Worm (Caenorhabditis elegans): ENCODE data around the gene CC8.3.

CC8.3 gene

DNA sequence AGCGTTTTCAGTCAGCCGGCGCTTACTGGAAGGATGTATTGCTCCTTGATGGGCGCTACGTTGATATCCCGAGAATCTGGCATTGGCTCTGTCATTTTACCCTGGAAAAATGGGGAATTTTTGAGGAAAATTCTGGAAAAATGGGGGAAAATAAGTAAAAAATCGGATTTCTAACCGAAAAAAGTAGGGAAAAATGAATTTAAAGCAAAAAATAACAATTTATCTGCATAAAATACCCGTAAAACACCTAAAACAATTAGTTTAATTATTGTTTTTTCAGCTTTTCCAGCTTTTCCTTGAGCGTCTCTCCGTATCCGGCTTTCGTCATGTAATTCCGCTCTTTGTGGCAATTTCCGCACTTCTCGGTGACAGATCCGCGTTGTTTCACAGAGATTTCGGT is 43.6 kb downstream of the CC8.3 start, which contains the start of gene Y37E11B.5:
TSS of gene Y37E11B.5 (minus strand) at position 101 of the 400 bp plus-strand sequence.
- TF ChIP-seq lsy-2 (tag; optimal IDR thresholded peaks at IDR 0.05) = no peak
- no peak for TF ChIP-seq mab-5 (tag; optimal IDR thresholded peaks at IDR 0.05)
- no peak for TF ChIP-seq lin-13 (tag; optimal IDR thresholded peaks at IDR 0.05)
- no peak for TF ChIP-seq nhr-2 (tag; optimal IDR thresholded peaks at IDR 0.05)
- TF ChIP-seq zip-8 (tag; optimal IDR thresholded peaks at IDR 0.05) = no peak
- TF ChIP-seq hlh-1 (tag; optimal IDR thresholded peaks at IDR 0.05) = no peak
- TF ChIP-seq ceh-83 (GFP tag; optimal IDR thresholded peaks at IDR 0.05) = no peak
- TF ChIP-seq mep-1 (tag; optimal IDR thresholded peaks at IDR 0.05) = no peak
- no peak for TF ChIP-seq blmp-1 (tag; optimal IDR thresholded peaks at IDR 0.05)
- no peak for TF ChIP-seq bed-3 (GFP tag; optimal IDR thresholded peaks at IDR 0.05)
- TF ChIP-seq unc-120 (tag; optimal IDR thresholded peaks at IDR 0.05; ENCODE audit: poor library complexity, severe bottlenecking) = no peak
- TF ChIP-seq ham-2 (GFP tag; optimal IDR thresholded peaks at IDR 0.05) = no peak
- no peak for TF ChIP-seq lin-32 (GFP tag; optimal IDR thresholded peaks at IDR 0.05)
- no peak for TF ChIP-seq nhr-12 (tag; optimal IDR thresholded peaks at IDR 0.05)
- no peak for TF ChIP-seq nhr-28 (tag; optimal IDR thresholded peaks at IDR 0.05)
- no peak for TF ChIP-seq elt-1 (tag; optimal IDR thresholded peaks at IDR 0.05; ENCODE audit: borderline replicate concordance, insufficient read depth)

ce11 chrIV:3597356-3597755 is 44.7 kb downstream of the CC8.3 start:
- TF ChIP-seq lin-32 (GFP tag; optimal IDR thresholded peaks at IDR 0.05) (no peak), unc-39 (tag; optimal IDR thresholded peaks at IDR 0.05) (no peak), ham-2 (GFP tag; optimal IDR thresholded peaks at IDR 0.05) (no peak), zip-8 (tag; optimal IDR thresholded peaks at IDR 0.05) (no peak), bed-3 (GFP tag; optimal IDR thresholded peaks at IDR 0.05) (no peak), ceh-43 (GFP tag; optimal IDR thresholded peaks at IDR 0.05) (no peak), lsy-2 (tag; optimal IDR thresholded peaks at IDR 0.05) (no peak), elt-3 (tag; optimal IDR thresholded peaks at IDR 0.05) (no peak), nhr-76 (tag; optimal IDR thresholded peaks at IDR 0.05) (no peak), elt-1 (tag; optimal IDR thresholded peaks at IDR 0.05; ENCODE audit: borderline replicate concordance, insufficient read depth) (no peak), cnd-1 (tag; optimal IDR thresholded peaks at IDR 0.05) (no peak), hlh-1 (tag; optimal IDR thresholded peaks at IDR 0.05) (no peak), mab-5 (tag; optimal IDR thresholded peaks at IDR 0.05) (no peak), lin-13 (tag; optimal IDR thresholded peaks at IDR 0.05) (no peak)

- TF ChIP-seq tbx-8 (GFP tag; optimal IDR thresholded peaks at IDR 0.05) (no peak), lin-13 (tag; optimal IDR thresholded peaks at IDR 0.05) (no peak), nhr-76 (tag; optimal IDR thresholded peaks at IDR 0.05) (no peak), unc-62 (GFP tag; optimal IDR thresholded peaks at IDR 0.05) (no peak), pha-4 (tag; optimal IDR thresholded peaks at IDR 0.05) (no peak), lin-32 (GFP tag; optimal IDR thresholded peaks at IDR 0.05) (no peak), ces-1 (GFP tag; optimal IDR thresholded peaks at IDR 0.05) (no peak), nhr-2 (tag; optimal IDR thresholded peaks at IDR 0.05) (no peak), nhr-12 (tag; optimal IDR thresholded peaks at IDR 0.05) (no peak), ztf-11 (tag; optimal IDR thresholded peaks at IDR 0.05) (no peak), mls-2 (tag; optimal IDR thresholded peaks at IDR 0.05) (no peak), mep-1 (tag; optimal IDR thresholded peaks at IDR 0.05) (no peak)
Measured at ce11 chrIV:3593513-3593912, 48.6 kb downstream of the CC8.3 start, which contains the start of gene taf-2. taf-2 (minus strand) TSS chrIV:3593613.

Measured in whole organism, mixed stage, embryonic.